Fruit fly (Drosophila melanogaster): Measurements from ENCODE around the gene Rbp9.

Gene Rbp9

dm6 chr2L:2945438-2946220 lies 8.9 kb upstream of the Rbp9 start:
- peak; percentile 24 to 44 for TF ChIP-seq CTCF (optimal IDR thresholded peaks at IDR 0.05)
- no peak for TF ChIP-seq CG8478 (optimal IDR thresholded peaks at IDR 0.05)

dm6 chr2L:2955659-2956058 lies 1.1 kb downstream of the Rbp9 start:
- TF ChIP-seq CG8478 (optimal IDR thresholded peaks at IDR 0.05): no peak
- TF ChIP-seq CTCF (optimal IDR thresholded peaks at IDR 0.05): no peak

dm6 chr2L:2956358-2956757 lies 1.8 kb downstream of the Rbp9 start:
- no peak for TF ChIP-seq CG8478 (optimal IDR thresholded peaks at IDR 0.05)
- TF ChIP-seq CTCF (optimal IDR thresholded peaks at IDR 0.05): no peak

dm6 chr2L:2956992-2957391 lies 2.4 kb downstream of the Rbp9 start:
- TF ChIP-seq CTCF (optimal IDR thresholded peaks at IDR 0.05) (peak; percentile 30 to 51), CG8478 (optimal IDR thresholded peaks at IDR 0.05) (no peak)

dm6 chr2L:2957547-2958174 lies 3.1 kb downstream of the Rbp9 start:
- TF ChIP-seq CG8478 (optimal IDR thresholded peaks at IDR 0.05) (no peak), CTCF (optimal IDR thresholded peaks at IDR 0.05) (no peak)

dm6 chr2L:2958858-2959257 lies 4.3 kb downstream of the Rbp9 start:
- no peak for TF ChIP-seq CTCF (optimal IDR thresholded peaks at IDR 0.05)
- no peak for TF ChIP-seq CG8478 (optimal IDR thresholded peaks at IDR 0.05)

dm6 chr2L:2966917-2967316 lies 12.4 kb downstream of the Rbp9 start:
- TF ChIP-seq CTCF (optimal IDR thresholded peaks at IDR 0.05) (peak; percentile 82 to 89), CG8478 (optimal IDR thresholded peaks at IDR 0.05) (no peak)

- TF ChIP-seq CG8478 (optimal IDR thresholded peaks at IDR 0.05): no peak
These were observed 14.9 kb downstream of the Rbp9 start, which contains the start of gene Ts for dm6 chr2L:2969438-2969837. TSS of gene Ts (minus strand) at chr2L:2969638.

dm6 chr2L:2972439-2972936 lies 17.9 kb downstream of the Rbp9 start, which contains the start of the genes Rrp1 and gammaTub23C:
TSS of gene Rrp1 (minus strand) at chr2L:2972508.
TSS of gene gammaTub23C (plus strand) at chr2L:2972891.
- TF ChIP-seq CG8478 (optimal IDR thresholded peaks at IDR 0.05): no peak
- no peak for TF ChIP-seq CTCF (optimal IDR thresholded peaks at IDR 0.05)

- no peak for TF ChIP-seq CG8478 (optimal IDR thresholded peaks at IDR 0.05)
- TF ChIP-seq CTCF (optimal IDR thresholded peaks at IDR 0.05): no peak
These were observed 22.3 kb downstream of the Rbp9 start, which contains the start of the genes CG9641 and CG3165 for dm6 chr2L:2976829-2977228. TSS of gene CG9641 (minus strand) at chr2L:2976862. TSS of gene CG3165 (plus strand) at chr2L:2977122.

- TF ChIP-seq CTCF (optimal IDR thresholded peaks at IDR 0.05) (no peak), CG8478 (optimal IDR thresholded peaks at IDR 0.05) (no peak)
These were observed 24.5 kb downstream of the Rbp9 start, which contains the start of gene CG9643 for dm6 chr2L:2979091-2979490. TSS of gene CG9643 (minus strand) at chr2L:2979288.

dm6 chr2L:2986776-2987175 lies 32.2 kb downstream of the Rbp9 start:
- TF ChIP-seq CTCF (optimal IDR thresholded peaks at IDR 0.05): no peak
- no peak for TF ChIP-seq CG8478 (optimal IDR thresholded peaks at IDR 0.05)

- peak in 1 of 2 experiments; percentile 17 for TF ChIP-seq CTCF (optimal IDR thresholded peaks at IDR 0.05)
- no peak for TF ChIP-seq CG8478 (optimal IDR thresholded peaks at IDR 0.05)
These were observed 33.3 kb downstream of the Rbp9 start, which contains the start of the genes Chd1 and Bem46 for dm6 chr2L:2987681-2988381. TSS of gene Chd1 (minus strand) at chr2L:2987723. TSS of gene Bem46 (plus strand) at chr2L:2988116.

- TF ChIP-seq CTCF (optimal IDR thresholded peaks at IDR 0.05) (peak in 1 of 2 experiments; percentile 2), CG8478 (optimal IDR thresholded peaks at IDR 0.05) (no peak)
These were observed 38.2 kb downstream of the Rbp9 start, which contains the start of the genes okr and CG3558 for dm6 chr2L:2992664-2993174. TSS of gene okr (minus strand) at chr2L:2992759. TSS of gene CG3558 (plus strand) at chr2L:2992870.

- TF ChIP-seq CTCF (optimal IDR thresholded peaks at IDR 0.05) (no peak), CG8478 (optimal IDR thresholded peaks at IDR 0.05) (no peak)
These were observed 38.7 kb downstream of the Rbp9 start for dm6 chr2L:2993236-2993635.

Data from S2 (cell line).